Worm (Caenorhabditis elegans) whole organism, L3 larva: ENCODE results near the gene F28F9.2.

ENCODE experiments used
- R02D3.7 ChIP-seq: fragments of 150-350 bp; optimal IDR thresholded peaks from 2 replicates; lab custom pipeline; 2014; ENCODE audit warnings: missing biosample characterization, missing genetic modification characterization
- ZK546.5 ChIP-seq: sonication (generic microtip); optimal IDR thresholded peaks from 2 replicates; lab custom pipeline; 2017; ENCODE audit warnings: missing biosample characterization, missing genetic modification characterization
- aly-2 ChIP-seq: fragments of 150-350 bp; optimal IDR thresholded peaks from 2 replicates; lab custom pipeline; 2014; ENCODE audit warnings: missing biosample characterization, missing genetic modification characterization
- ama-1 ChIP-seq: fragments of 150-350 bp; optimal IDR thresholded peaks from 2 replicates; lab custom pipeline; 2018
- ceh-16 ChIP-seq: sonication (generic microtip); optimal IDR thresholded peaks from 2 replicates; lab custom pipeline; 2017; ENCODE audit warnings: missing biosample characterization, missing genetic modification characterization
- ceh-28 ChIP-seq: fragments of 150-350 bp; optimal IDR thresholded peaks from 2 replicates; lab custom pipeline; 2014; ENCODE audit warnings: missing biosample characterization, missing genetic modification reagents, missing genetic modification characterization
- ceh-82 ChIP-seq: fragments of 150-350 bp; optimal IDR thresholded peaks from 2 replicates; lab custom pipeline; 2014; ENCODE audit warnings: missing biosample characterization, missing genetic modification characterization
- egl-27 ChIP-seq: sonication (generic microtip); optimal IDR thresholded peaks from 4 replicates; lab custom pipeline; 2017; ENCODE audit warnings: missing biosample characterization, missing genetic modification reagents, missing genetic modification characterization
- egl-5 ChIP-seq: fragments of 150-350 bp; optimal IDR thresholded peaks from 2 replicates; lab custom pipeline; 2017; ENCODE audit warnings: missing biosample characterization, missing genetic modification reagents, missing genetic modification characterization, inconsistent platforms
- elt-1 ChIP-seq: fragments of 150-350 bp; optimal IDR thresholded peaks from 2 replicates; lab custom pipeline; 2014; ENCODE audit warnings: missing biosample characterization, missing genetic modification characterization
- elt-2 ChIP-seq: sonication (generic microtip); optimal IDR thresholded peaks from 2 replicates; lab custom pipeline; 2016; ENCODE audit warnings: missing genetic modification reagents, mild to moderate bottlenecking, missing genetic modification characterization, missing compliant biosample characterization
- elt-3 ChIP-seq, 3 experiments: fragments of 150-350 bp in 1 of 3; sonication (generic microtip) in 2 of 3; optimal IDR thresholded peaks; 2 replicates in 2 of 3; 4 replicates in 1 of 3; lab custom pipeline; 2014 to 2017; ENCODE audit warnings: missing biosample characterization in 3 of 3, missing genetic modification characterization in 3 of 3
- eor-1 ChIP-seq, 2 experiments: fragments of 150-350 bp; optimal IDR thresholded peaks; 2 replicates each; lab custom pipeline; 2014 to 2018; ENCODE audit warnings: missing biosample characterization in 2 of 2, missing genetic modification characterization in 2 of 2
- fkh-10 ChIP-seq: sonication (generic microtip); optimal IDR thresholded peaks from 2 replicates; lab custom pipeline; 2017; ENCODE audit warnings: missing biosample characterization, missing genetic modification reagents, missing genetic modification characterization
- fkh-2 ChIP-seq: fragments of 150-350 bp; optimal IDR thresholded peaks from 2 replicates; lab custom pipeline; 2014; ENCODE audit warnings: missing biosample characterization, missing genetic modification reagents, missing genetic modification characterization
- fos-1 ChIP-seq: fragments of 150-350 bp; optimal IDR thresholded peaks from 2 replicates; lab custom pipeline; 2014; ENCODE audit warnings: missing biosample characterization, missing genetic modification characterization
- hmg-11 ChIP-seq: sonication (generic microtip); optimal IDR thresholded peaks from 2 replicates; lab custom pipeline; 2016; ENCODE audit warnings: missing genetic modification characterization, missing compliant biosample characterization
- jun-1 ChIP-seq: fragments of 150-350 bp; optimal IDR thresholded peaks from 2 replicates; lab custom pipeline; 2014; ENCODE audit warnings: missing biosample characterization, missing genetic modification reagents, missing genetic modification characterization
- lin-15B ChIP-seq: fragments of 150-350 bp; optimal IDR thresholded peaks from 2 replicates; lab custom pipeline; 2014; ENCODE audit warnings: missing biosample characterization, missing genetic modification characterization
- lin-39 ChIP-seq: fragments of 150-350 bp; optimal IDR thresholded peaks from 2 replicates; lab custom pipeline; 2018; ENCODE audit warnings: missing biosample characterization, missing genetic modification reagents, missing genetic modification characterization
- lsy-12 ChIP-seq: sonication (generic microtip); optimal IDR thresholded peaks from 2 replicates; lab custom pipeline; 2016; ENCODE audit warnings: mild to moderate bottlenecking, missing genetic modification characterization, missing compliant biosample characterization
- mdl-1 ChIP-seq: fragments of 150-350 bp; optimal IDR thresholded peaks from 2 replicates; lab custom pipeline; 2014; ENCODE audit warnings: missing biosample characterization, missing genetic modification characterization
- mml-1 ChIP-seq: fragments of 150-350 bp; sonication (generic microtip); optimal IDR thresholded peaks from 3 replicates; lab custom pipeline; 2014; ENCODE audit warnings: missing biosample characterization, missing genetic modification characterization
- nfya-1 ChIP-seq: sonication (generic microtip); optimal IDR thresholded peaks from 2 replicates; lab custom pipeline; 2017; ENCODE audit warnings: missing genetic modification characterization, mild to moderate bottlenecking, missing compliant biosample characterization, antibody characterized with exemption, moderate library complexity; ENCODE audit not compliant: insufficient read depth
- nhr-11 ChIP-seq: fragments of 150-350 bp; optimal IDR thresholded peaks from 2 replicates; lab custom pipeline; 2014; ENCODE audit warnings: missing biosample characterization, missing genetic modification characterization
- nhr-12 ChIP-seq: fragments of 150-350 bp; optimal IDR thresholded peaks from 2 replicates; lab custom pipeline; 2014; ENCODE audit warnings: missing biosample characterization, missing genetic modification characterization
- nhr-23 ChIP-seq: fragments of 150-350 bp; optimal IDR thresholded peaks from 2 replicates; lab custom pipeline; 2014; ENCODE audit warnings: missing biosample characterization, missing genetic modification reagents, missing genetic modification characterization
- nhr-237 ChIP-seq: fragments of 150-350 bp; optimal IDR thresholded peaks from 2 replicates; lab custom pipeline; 2014; ENCODE audit warnings: missing biosample characterization, missing genetic modification characterization
- nhr-25 ChIP-seq: sonication (generic microtip); optimal IDR thresholded peaks from 2 replicates; lab custom pipeline; 2017; ENCODE audit warnings: missing biosample characterization, missing genetic modification characterization
- nhr-28 ChIP-seq: fragments of 150-350 bp; optimal IDR thresholded peaks from 2 replicates; lab custom pipeline; 2014; ENCODE audit warnings: missing biosample characterization, missing genetic modification characterization
- nhr-43 ChIP-seq: sonication (generic microtip); optimal IDR thresholded peaks from 2 replicates; lab custom pipeline; 2016; ENCODE audit warnings: mild to moderate bottlenecking, missing genetic modification characterization, missing compliant biosample characterization; ENCODE audit not compliant: poor library complexity, severe bottlenecking
- nhr-67 ChIP-seq: fragments of 150-350 bp; optimal IDR thresholded peaks from 2 replicates; lab custom pipeline; 2014; ENCODE audit warnings: missing biosample characterization, missing genetic modification characterization
- nhr-76 ChIP-seq: fragments of 150-350 bp; sonication (generic microtip); optimal IDR thresholded peaks from 5 replicates; lab custom pipeline; 2014; ENCODE audit warnings: missing biosample characterization, missing genetic modification characterization
- pha-4 ChIP-seq: fragments of 150-350 bp; optimal IDR thresholded peaks from 2 replicates; lab custom pipeline; 2014; ENCODE audit warnings: missing biosample characterization, missing genetic modification reagents, missing genetic modification characterization
- pqm-1 ChIP-seq: fragments of 150-350 bp; optimal IDR thresholded peaks from 2 replicates; lab custom pipeline; 2017; ENCODE audit warnings: missing biosample characterization, missing genetic modification characterization, inconsistent platforms
- skn-1 ChIP-seq: fragments of 150-350 bp; optimal IDR thresholded peaks from 2 replicates; lab custom pipeline; 2014; ENCODE audit warnings: missing biosample characterization, missing genetic modification characterization
- snpc-4 ChIP-seq: fragments of 150-350 bp; optimal IDR thresholded peaks from 2 replicates; lab custom pipeline; 2014; ENCODE audit warnings: missing biosample characterization, missing genetic modification characterization
- tbx-2 ChIP-seq: sonication (generic microtip); optimal IDR thresholded peaks from 2 replicates; lab custom pipeline; 2016; ENCODE audit warnings: mild to moderate bottlenecking, missing genetic modification characterization, missing compliant biosample characterization
- unc-39 ChIP-seq: sonication (generic microtip); optimal IDR thresholded peaks from 4 replicates; lab custom pipeline; 2017; ENCODE audit warnings: missing biosample characterization, missing genetic modification characterization
- unc-62 ChIP-seq: fragments of 150-350 bp; sonication (generic microtip); optimal IDR thresholded peaks from 4 replicates; lab custom pipeline; 2014; ENCODE audit warnings: missing biosample characterization, missing genetic modification reagents, missing genetic modification characterization
- zag-1 ChIP-seq: fragments of 150-350 bp; optimal IDR thresholded peaks from 2 replicates; lab custom pipeline; 2014; ENCODE audit warnings: missing biosample characterization, missing genetic modification characterization
- ztf-11 ChIP-seq: fragments of 150-350 bp; optimal IDR thresholded peaks from 2 replicates; lab custom pipeline; 2014; ENCODE audit warnings: missing biosample characterization, missing genetic modification characterization
- ztf-4 ChIP-seq: fragments of 150-350 bp; optimal IDR thresholded peaks from 2 replicates; lab custom pipeline; 2014; ENCODE audit warnings: missing biosample characterization, missing genetic modification characterization

F28F9.2 gene

DNA sequence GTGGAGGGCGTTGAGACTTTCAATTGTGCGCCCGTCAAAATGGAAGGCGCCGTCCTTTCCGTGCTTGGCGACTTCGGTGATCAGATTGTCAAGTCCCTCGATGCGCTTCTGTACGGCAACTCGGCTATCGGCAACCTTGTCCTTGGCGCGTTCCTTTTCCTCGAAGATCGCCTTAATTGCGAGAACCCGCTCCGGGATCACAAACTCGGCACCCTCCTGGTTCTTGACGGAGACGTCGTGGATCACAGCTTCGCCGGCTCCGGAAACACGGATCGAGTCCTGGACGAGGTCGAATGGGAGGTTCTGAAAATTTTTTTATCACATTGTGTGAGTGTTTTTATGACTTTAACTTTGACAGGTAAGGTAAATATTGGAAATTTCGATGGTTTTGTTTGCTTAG is 33.7 kb downstream of the F28F9.2 start:
- no peak for TF ChIP-seq elt-3 (tag; optimal IDR thresholded peaks at IDR 0.05; lab: Kevin White, UChicago)
- TF ChIP-seq nhr-25 (tag; lab: Kevin White, UChicago): peak; percentile 9
- peak; percentile 31 for TF ChIP-seq pha-4 (tag; lab: Kevin White, UChicago)

DNA sequence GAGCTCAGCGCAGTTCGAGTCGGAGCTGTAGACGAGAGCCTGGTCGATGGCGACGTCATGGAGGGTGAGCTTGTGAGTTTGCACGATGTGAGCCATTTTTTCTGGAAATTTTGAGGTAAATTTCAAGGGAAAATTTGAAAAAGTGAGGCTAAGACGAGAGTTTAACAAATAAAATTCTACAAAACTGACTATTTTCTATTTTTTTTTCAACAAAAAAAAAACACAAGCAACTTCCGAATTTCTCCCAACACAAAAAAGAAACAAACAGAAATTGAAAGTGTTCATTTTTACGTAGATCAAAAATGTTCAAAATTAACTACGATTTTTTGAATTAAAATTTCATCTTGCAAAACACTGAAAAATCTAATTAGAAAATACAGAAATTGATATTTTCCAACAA is 34.2 kb downstream of the F28F9.2 start, which contains the start of gene F37C4.5:
Gene F37C4.5, minus strand, starts transcription at position 101 of the 400 bp plus-strand sequence.
- no peak for TF ChIP-seq aly-2
- TF ChIP-seq egl-5: no peak
- no peak for TF ChIP-seq elt-1 (tag; lab: Kevin White, UChicago)
- no peak for TF ChIP-seq nhr-67 (tag; lab: Kevin White, UChicago)
- TF ChIP-seq lin-39 (tag; lab: Kevin White, UChicago): no peak
- no peak for TF ChIP-seq ceh-16 (tag; lab: Kevin White, UChicago)
- no peak for TF ChIP-seq nfya-1 (tag; lab: Kevin White, UChicago)
- TF ChIP-seq nhr-76 (tag; lab: Kevin White, UChicago): no peak

DNA sequence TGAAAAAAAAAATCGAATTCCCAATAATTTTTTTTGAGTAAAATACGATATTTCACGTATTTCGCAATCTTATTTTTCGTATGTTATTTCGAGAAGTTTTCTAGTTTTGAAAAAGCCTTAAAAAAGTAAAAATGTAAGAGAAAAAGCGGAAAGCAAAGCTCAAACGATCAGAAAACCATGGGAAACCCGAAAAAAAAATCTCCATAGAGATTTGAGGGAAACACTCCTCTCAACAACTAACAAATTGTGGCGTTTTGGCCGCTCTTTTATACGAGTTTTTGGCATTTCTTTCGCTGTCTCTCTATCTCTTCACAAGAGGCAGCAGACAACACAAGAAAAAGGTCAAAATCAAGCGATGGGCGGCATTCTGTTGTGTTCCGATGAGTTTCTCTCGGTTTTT is 34.9 kb downstream of the F28F9.2 start:
- TF ChIP-seq skn-1 (tag; lab: Kevin White, UChicago) (peak; percentile 1), ama-1 (lab: Kevin White, UChicago) (peak; percentile 89), ZK546.5 (tag; lab: Kevin White, UChicago) (no peak), tbx-2 (tag; lab: Kevin White, UChicago) (no peak), nhr-11 (tag; lab: Kevin White, UChicago) (no peak), aly-2 (no peak), unc-39 (no peak), nhr-12 (tag; lab: Kevin White, UChicago) (no peak), fkh-10 (no peak), R02D3.7 (tag; lab: Kevin White, UChicago) (no peak), fos-1 (tag; lab: Kevin White, UChicago) (peak; percentile 23), jun-1 (tag; lab: Kevin White, UChicago) (peak; percentile 14), nhr-43 (no peak), snpc-4 (tag; lab: Kevin White, UChicago) (no peak), hmg-11 (tag; lab: Kevin White, UChicago) (peak; percentile 19), lsy-12 (tag; lab: Kevin White, UChicago) (no peak), zag-1 (tag; lab: Kevin White, UChicago) (no peak), elt-2 (tag; lab: Kevin White, UChicago) (peak; percentile 55), ceh-82 (tag; lab: Kevin White, UChicago) (peak; percentile 8), elt-3 (tag; optimal IDR thresholded peaks at IDR 0.05; lab: Kevin White, UChicago) (no peak), pqm-1 (no peak), unc-62 (GFP tag; lab: Kevin White, UChicago) (no peak), mml-1 (tag; lab: Kevin White, UChicago) (no peak), nhr-25 (tag; lab: Kevin White, UChicago) (peak; percentile 50), lin-39 (tag; lab: Kevin White, UChicago) (no peak), pha-4 (tag; lab: Kevin White, UChicago) (peak; percentile 44), eor-1 (tag; optimal IDR thresholded peaks at IDR 0.05; lab: Kevin White, UChicago) (no peak), ceh-16 (tag; lab: Kevin White, UChicago) (no peak), egl-27 (tag; lab: Kevin White, UChicago) (no peak), lin-15B (peak; percentile 37), nhr-23 (tag; lab: Kevin White, UChicago) (no peak), nfya-1 (tag; lab: Kevin White, UChicago) (peak; percentile 58), nhr-237 (tag; lab: Kevin White, UChicago) (no peak)
- TF ChIP-seq, all 47 proteins: peak for 11

- no peak for TF ChIP-seq mdl-1 (tag; lab: Kevin White, UChicago)
- TF ChIP-seq ceh-82 (tag; lab: Kevin White, UChicago): no peak
- TF ChIP-seq tbx-2 (tag; lab: Kevin White, UChicago): no peak
- TF ChIP-seq lsy-12 (tag; lab: Kevin White, UChicago): no peak
- TF ChIP-seq snpc-4 (tag; lab: Kevin White, UChicago): peak; percentile 22
- TF ChIP-seq fos-1 (tag; lab: Kevin White, UChicago): peak; percentile 66
- TF ChIP-seq lin-15B: peak; percentile 30
- peak; percentile 19 for TF ChIP-seq elt-2 (tag; lab: Kevin White, UChicago)
- TF ChIP-seq nhr-12 (tag; lab: Kevin White, UChicago): no peak
- no peak for TF ChIP-seq unc-62 (GFP tag; lab: Kevin White, UChicago)
- TF ChIP-seq nhr-76 (tag; lab: Kevin White, UChicago): no peak
- no peak for TF ChIP-seq eor-1 (tag; optimal IDR thresholded peaks at IDR 0.05; lab: Kevin White, UChicago)
- peak; percentile 85 for TF ChIP-seq jun-1 (tag; lab: Kevin White, UChicago)
- TF ChIP-seq ceh-16 (tag; lab: Kevin White, UChicago): no peak
- TF ChIP-seq nhr-11 (tag; lab: Kevin White, UChicago): no peak
- no peak for TF ChIP-seq ceh-28 (tag; lab: Kevin White, UChicago)
- TF ChIP-seq nfya-1 (tag; lab: Kevin White, UChicago): peak; percentile 12
- TF ChIP-seq ztf-11 (tag; lab: Kevin White, UChicago): no peak
- no peak for TF ChIP-seq unc-39
- TF ChIP-seq pha-4 (tag; lab: Kevin White, UChicago): peak; percentile 80
- no peak for TF ChIP-seq nhr-237 (tag; lab: Kevin White, UChicago)
- no peak for TF ChIP-seq zag-1 (tag; lab: Kevin White, UChicago)
- TF ChIP-seq ama-1 (lab: Kevin White, UChicago): no peak
- TF ChIP-seq hmg-11 (tag; lab: Kevin White, UChicago): no peak
- no peak for TF ChIP-seq nhr-43
- no peak for TF ChIP-seq nhr-67 (tag; lab: Kevin White, UChicago)
- no peak for TF ChIP-seq fkh-2 (tag; lab: Kevin White, UChicago)
- no peak for TF ChIP-seq fkh-10
- TF ChIP-seq ztf-4 (tag; lab: Kevin White, UChicago): no peak
- TF ChIP-seq pqm-1: peak; percentile 31
- no peak for TF ChIP-seq skn-1 (tag; lab: Kevin White, UChicago)
- TF ChIP-seq nhr-28 (tag; lab: Kevin White, UChicago): no peak
These were observed 35.7 kb downstream of the F28F9.2 start for ce11 chrIV:3875260-3875659.
